In the genomic region with DNA sequence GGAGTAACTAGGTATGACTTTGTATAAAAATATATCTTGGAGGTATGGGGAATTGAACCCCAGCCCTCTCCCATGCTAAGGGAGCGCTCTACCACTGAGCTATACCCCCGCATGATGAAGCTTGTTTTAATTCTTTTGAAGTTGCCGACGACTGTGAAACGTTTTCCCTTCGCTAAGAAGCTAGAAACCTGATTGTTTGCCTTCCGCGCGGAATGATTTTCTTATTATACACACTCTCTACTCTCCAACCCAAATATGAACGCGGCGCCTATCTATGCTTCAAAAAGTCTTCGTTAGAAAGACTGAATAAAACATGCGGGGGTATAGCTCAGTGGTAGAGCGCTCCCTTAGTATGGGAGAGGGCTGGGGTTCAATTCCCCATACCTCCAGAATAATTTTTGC, we compare ENCODE assay signal across 1 worm cellular context.
TF ChIP-seq lines count a peak whose summit lies in the region.

No protein-coding gene starts in this region.

TF ChIP-seq in whole organism, L4 larva, 104 proteins besides CTCF, POLR2A, EP300 and RAD21 (continued from another document):
- TF ChIP-seq lsy-2 (tag; optimal IDR thresholded peaks at IDR 0.05; lab: Kevin White, UChicago), result peak in 1 of 2 experiments; percentile 25
- TF ChIP-seq ceh-82 (tag; optimal IDR thresholded peaks at IDR 0.05; lab: Kevin White, UChicago), result no peak
- no peak; the same call in 1 of the 2 replicates for TF ChIP-seq dmd-8 (GFP tag; IDR thresholded peaks at IDR 0.05; lab: Robert Waterston, UW)
- peak; percentile 58 for TF ChIP-seq nhr-48 (tag; optimal IDR thresholded peaks at IDR 0.05; lab: Kevin White, UChicago)
- TF ChIP-seq ctbp-1 (GFP tag; IDR thresholded peaks at IDR 0.05; lab: Robert Waterston, UW), result peak; percentile 49; the same call in 1 of the 2 replicates
- peak; percentile 24 for TF ChIP-seq ceh-32 (tag; optimal IDR thresholded peaks at IDR 0.05; lab: Kevin White, UChicago; ENCODE audit: poor library complexity)
- TF ChIP-seq hlh-11 (tag; optimal IDR thresholded peaks at IDR 0.05; lab: Kevin White, UChicago), result no peak
- no peak for TF ChIP-seq saeg-2 (GFP tag; IDR thresholded peaks at IDR 0.05; lab: Robert Waterston, UW)
- TF ChIP-seq ceh-44 (GFP tag; IDR thresholded peaks at IDR 0.05; lab: Robert Waterston, UW), result no peak
- TF ChIP-seq hmg-1.1 (GFP tag; IDR thresholded peaks at IDR 0.05; lab: Robert Waterston, UW), result peak; percentile 49; the same call in 1 of the 2 replicates
- peak; percentile 41; the same call in 1 of the 2 replicates for TF ChIP-seq arid-1 (GFP tag; conservative IDR thresholded peaks at IDR 0.05; lab: Robert Waterston, UW)
- peak; percentile 64; the same call in 1 of the 2 replicates for TF ChIP-seq snpc-1.2 (GFP tag; IDR thresholded peaks at IDR 0.05; lab: Robert Waterston, UW)
- peak; percentile 21; the same call in 1 of the 2 replicates for TF ChIP-seq dmd-6 (GFP tag; IDR thresholded peaks at IDR 0.05; lab: Robert Waterston, UW)
- no peak for TF ChIP-seq mxl-3 (GFP tag; optimal IDR thresholded peaks at IDR 0.05; lab: Kevin White, UChicago)
- 0 out of 2 replicates have a peak, but pooled peaks have one; percentile 7 for TF ChIP-seq D1046.2 (GFP tag; IDR thresholded peaks at IDR 0.05; lab: Robert Waterston, UW)
- TF ChIP-seq duxl-1 (tag; optimal IDR thresholded peaks at IDR 0.05; lab: Kevin White, UChicago; ENCODE audit: poor library complexity), result no peak
- TF ChIP-seq gei-8 (GFP tag; optimal IDR thresholded peaks at IDR 0.05; lab: Kevin White, UChicago), result no peak
- no peak for TF ChIP-seq ZK337.2 (GFP tag; IDR thresholded peaks at IDR 0.05; lab: Robert Waterston, UW)
- TF ChIP-seq Y105C5A.15 (GFP tag; IDR thresholded peaks at IDR 0.05; lab: Robert Waterston, UW), result no peak
- no peak for TF ChIP-seq php-3 (GFP tag; IDR thresholded peaks at IDR 0.05; lab: Robert Waterston, UW)
- TF ChIP-seq R02D3.7 (tag; optimal IDR thresholded peaks at IDR 0.05; lab: Kevin White, UChicago), result no peak
- TF ChIP-seq fkh-10 (GFP tag; optimal IDR thresholded peaks at IDR 0.05; lab: Kevin White, UChicago), result no peak
- no peak for TF ChIP-seq dve-1 (tag; optimal IDR thresholded peaks at IDR 0.05; lab: Kevin White, UChicago; ENCODE audit: insufficient read depth)
- no peak for TF ChIP-seq lin-29 (GFP tag; IDR thresholded peaks at IDR 0.05; lab: Robert Waterston, UW)
- no peak for TF ChIP-seq lin-39 (tag; optimal IDR thresholded peaks at IDR 0.05; lab: Kevin White, UChicago)
- no peak; the same call in 1 of the 2 replicates for TF ChIP-seq nhr-41 (GFP tag; IDR thresholded peaks at IDR 0.05; lab: Robert Waterston, UW)
- no peak for TF ChIP-seq jun-1 (tag; optimal IDR thresholded peaks at IDR 0.05; lab: Kevin White, UChicago)
- TF ChIP-seq mes-2 (tag; optimal IDR thresholded peaks at IDR 0.05; lab: Kevin White, UChicago; ENCODE audit: poor library complexity, severe bottlenecking), result peak; percentile 25
- no peak for TF ChIP-seq ceh-62 (tag; optimal IDR thresholded peaks at IDR 0.05; lab: Kevin White, UChicago)
- TF ChIP-seq madf-5 (GFP tag; IDR thresholded peaks at IDR 0.05; lab: Robert Waterston, UW), result 0 out of 4 replicates have a peak, but pooled peaks of 1 of the 2 experiments have one; percentile 82
- TF ChIP-seq nhr-77 (tag; optimal IDR thresholded peaks at IDR 0.05; lab: Kevin White, UChicago), result no peak
- TF ChIP-seq egl-27 (tag; optimal IDR thresholded peaks at IDR 0.05; lab: Kevin White, UChicago), result no peak
- TF ChIP-seq ZK546.5 (tag; optimal IDR thresholded peaks at IDR 0.05; lab: Kevin White, UChicago), result no peak
- TF ChIP-seq aly-2 (tag; optimal IDR thresholded peaks at IDR 0.05; lab: Kevin White, UChicago), result no peak
- peak; percentile 30 for TF ChIP-seq hlh-30 (tag; optimal IDR thresholded peaks at IDR 0.05; lab: Kevin White, UChicago; ENCODE audit: insufficient read depth)
- no peak for TF ChIP-seq F37D6.2 (tag; optimal IDR thresholded peaks at IDR 0.05; lab: Kevin White, UChicago)
- TF ChIP-seq pqm-1 (tag; optimal IDR thresholded peaks at IDR 0.05; lab: Kevin White, UChicago), result no peak
- TF ChIP-seq lin-38 (GFP tag; IDR thresholded peaks at IDR 0.05; lab: Robert Waterston, UW), result peak; percentile 72
- TF ChIP-seq tra-1 (GFP tag; IDR thresholded peaks at IDR 0.05; lab: Robert Waterston, UW), result no peak
- TF ChIP-seq lin-1 (GFP tag; IDR thresholded peaks at IDR 0.05; lab: Robert Waterston, UW), result 0 out of 2 replicates have a peak, but pooled peaks have one; percentile 31
- no peak for TF ChIP-seq mdl-1 (tag; optimal IDR thresholded peaks at IDR 0.05; lab: Kevin White, UChicago)
- TF ChIP-seq ceh-28 (tag; optimal IDR thresholded peaks at IDR 0.05; lab: Kevin White, UChicago), result no peak
- no peak for TF ChIP-seq zfp-2 (tag; optimal IDR thresholded peaks at IDR 0.05; lab: Kevin White, UChicago)
